Worm (Caenorhabditis elegans) whole organism, L3 larva: ENCODE results near the gene Y97E10AR.3.

Experiments
- R02D3.7 ChIP-seq: fragments of 150-350 bp; optimal IDR thresholded peaks from 2 replicates; lab custom pipeline; 2014; ENCODE audit warnings: missing biosample characterization, missing genetic modification characterization
- ZK546.5 ChIP-seq: sonication (generic microtip); optimal IDR thresholded peaks from 2 replicates; lab custom pipeline; 2017; ENCODE audit warnings: missing biosample characterization, missing genetic modification characterization
- elt-3 ChIP-seq, 3 experiments: fragments of 150-350 bp in 1 of 3; sonication (generic microtip) in 2 of 3; optimal IDR thresholded peaks; 2 replicates in 2 of 3; 4 replicates in 1 of 3; lab custom pipeline; 2014 to 2017; ENCODE audit warnings: missing biosample characterization in 3 of 3, missing genetic modification characterization in 3 of 3
- fos-1 ChIP-seq: fragments of 150-350 bp; optimal IDR thresholded peaks from 2 replicates; lab custom pipeline; 2014; ENCODE audit warnings: missing biosample characterization, missing genetic modification characterization
- nhr-23 ChIP-seq: fragments of 150-350 bp; optimal IDR thresholded peaks from 2 replicates; lab custom pipeline; 2014; ENCODE audit warnings: missing biosample characterization, missing genetic modification reagents, missing genetic modification characterization
- nhr-77 ChIP-seq: fragments of 150-350 bp; optimal IDR thresholded peaks from 2 replicates; lab custom pipeline; 2014; ENCODE audit warnings: missing biosample characterization, missing genetic modification characterization
- pqm-1 ChIP-seq: fragments of 150-350 bp; optimal IDR thresholded peaks from 2 replicates; lab custom pipeline; 2017; ENCODE audit warnings: missing biosample characterization, missing genetic modification characterization, inconsistent platforms
- tbx-2 ChIP-seq: sonication (generic microtip); optimal IDR thresholded peaks from 2 replicates; lab custom pipeline; 2016; ENCODE audit warnings: mild to moderate bottlenecking, missing genetic modification characterization, missing compliant biosample characterization
- unc-39 ChIP-seq: sonication (generic microtip); optimal IDR thresholded peaks from 4 replicates; lab custom pipeline; 2017; ENCODE audit warnings: missing biosample characterization, missing genetic modification characterization
- unc-62 ChIP-seq: fragments of 150-350 bp; sonication (generic microtip); optimal IDR thresholded peaks from 4 replicates; lab custom pipeline; 2014; ENCODE audit warnings: missing biosample characterization, missing genetic modification reagents, missing genetic modification characterization
- zag-1 ChIP-seq: fragments of 150-350 bp; optimal IDR thresholded peaks from 2 replicates; lab custom pipeline; 2014; ENCODE audit warnings: missing biosample characterization, missing genetic modification characterization
- ztf-11 ChIP-seq: fragments of 150-350 bp; optimal IDR thresholded peaks from 2 replicates; lab custom pipeline; 2014; ENCODE audit warnings: missing biosample characterization, missing genetic modification characterization

- TF ChIP-seq tbx-2 (tag; lab: Kevin White, UChicago) (no peak), pqm-1 (no peak), unc-62 (GFP tag; lab: Kevin White, UChicago) (no peak), fos-1 (tag; lab: Kevin White, UChicago) (no peak), ZK546.5 (tag; lab: Kevin White, UChicago) (no peak), ztf-11 (tag; lab: Kevin White, UChicago) (no peak), R02D3.7 (tag; lab: Kevin White, UChicago) (no peak), nhr-23 (no peak), zag-1 (tag; lab: Kevin White, UChicago) (no peak), unc-39 (tag; lab: Kevin White, UChicago) (no peak), elt-3 (tag; optimal IDR thresholded peaks at IDR 0.05; lab: Kevin White, UChicago) (no peak), nhr-77 (tag; lab: Kevin White, UChicago) (no peak)
Observed at ce11 chrV:8035947-8036346, 28.6 kb upstream of the Y97E10AR.3 start, which contains the start of gene ZC513.14.
